Fruit fly (Drosophila melanogaster) whole organism, wandering third instar larva: Measurements from ENCODE around the gene pum.
A peak's percentile ranks its signal among the peaks of the same experiment; 100 is the strongest.

Experiments
- Abd-B ChIP-seq: fragments of >200 bp; optimal IDR thresholded peaks from 2 replicates; lab custom pipeline; 2017; ENCODE audit warnings: missing biosample characterization, missing genetic modification characterization
- CG9705 ChIP-seq: fragments of 200-800 bp; sonication (Bioruptor generic); optimal IDR thresholded peaks from 2 replicates; lab custom pipeline; 2018; ENCODE audit warnings: missing biosample characterization, mild to moderate bottlenecking, missing genetic modification characterization
- CrebA ChIP-seq: fragments of 200-800 bp; sonication (Bioruptor generic); optimal IDR thresholded peaks from 2 replicates; lab custom pipeline; 2016; ENCODE audit warnings: missing biosample characterization, mild to moderate bottlenecking, missing genetic modification characterization, borderline replicate concordance
- Dfd ChIP-seq: fragments of >200 bp; optimal IDR thresholded peaks from 2 replicates; lab custom pipeline; 2017; ENCODE audit warnings: missing biosample characterization, missing genetic modification characterization
- Dif ChIP-seq: fragments of 200-275, 200-300 bp; sonication (Bioruptor generic); optimal IDR thresholded peaks from 2 replicates; lab custom pipeline; 2018; ENCODE audit warnings: missing biosample characterization, missing genetic modification characterization; ENCODE audit not compliant: partially characterized antibody
- GATAd ChIP-seq: sonication (Bioruptor generic); optimal IDR thresholded peaks from 2 replicates; lab custom pipeline; 2016; ENCODE audit warnings: missing biosample characterization, missing genetic modification characterization
- HLH106 ChIP-seq: fragments of 200-800 bp; optimal IDR thresholded peaks from 3 replicates; lab custom pipeline; 2019; ENCODE audit warnings: missing biosample characterization, mild to moderate bottlenecking, missing genetic modification characterization, moderate library complexity
- Hnf4 ChIP-seq: fragments of 200-800 bp; sonication (Bioruptor generic); optimal IDR thresholded peaks from 2 replicates; lab custom pipeline; 2016; ENCODE audit warnings: missing biosample characterization, mild to moderate bottlenecking, missing genetic modification characterization
- Hr83 ChIP-seq: fragments of 200-300 bp; sonication (Bioruptor generic); optimal IDR thresholded peaks from 2 replicates; lab custom pipeline; 2016; ENCODE audit warnings: missing biosample characterization, mild to moderate bottlenecking, missing genetic modification characterization, moderate library complexity; ENCODE audit not compliant: poor library complexity, severe bottlenecking
- Jra ChIP-seq: sonication (Bioruptor generic); optimal IDR thresholded peaks from 2 replicates; lab custom pipeline; 2016; ENCODE audit warnings: missing biosample characterization, missing genetic modification characterization
- Mio ChIP-seq: sonication (Bioruptor generic); optimal IDR thresholded peaks from 2 replicates; lab custom pipeline; 2016; ENCODE audit warnings: missing biosample characterization, missing genetic modification characterization
- N ChIP-seq: fragments of >200 bp; optimal IDR thresholded peaks from 2 replicates; lab custom pipeline; 2018; ENCODE audit warnings: missing biosample characterization, missing external identifiers, missing genetic modification characterization
- OdsH ChIP-seq: fragments of 200-800 bp; sonication (Bioruptor generic); optimal IDR thresholded peaks from 2 replicates; lab custom pipeline; 2016; ENCODE audit warnings: missing biosample characterization, mild to moderate bottlenecking, missing genetic modification characterization
- Rel ChIP-seq, 2 experiments: fragments of 200-800 bp; sonication (Bioruptor generic) in 1 of 2; optimal IDR thresholded peaks; 2 replicates in 1 of 2; 3 replicates in 1 of 2; lab custom pipeline; 2016 to 2019; ENCODE audit warnings: mild to moderate bottlenecking in 2 of 2, missing biosample characterization in 2 of 2, missing genetic modification characterization in 2 of 2, moderate library complexity in 1 of 2
- Sp1 ChIP-seq: fragments of 200-800 bp; sonication (Bioruptor generic); optimal IDR thresholded peaks from 3 replicates; lab custom pipeline; 2019; ENCODE audit warnings: missing biosample characterization, mild to moderate bottlenecking, missing genetic modification characterization, moderate library complexity
- br ChIP-seq: fragments of 200-800 bp; sonication (Bioruptor generic); optimal IDR thresholded peaks from 2 replicates; lab custom pipeline; 2016; ENCODE audit warnings: missing biosample characterization, missing genetic modification characterization
- brk ChIP-seq: fragments of 200-800 bp; sonication (Bioruptor generic); optimal IDR thresholded peaks from 2 replicates; lab custom pipeline; 2016; ENCODE audit warnings: missing biosample characterization, mild to moderate bottlenecking, missing genetic modification characterization
- dl ChIP-seq, 2 experiments: fragments of 175-275, 200-275 bp in 1 of 2; fragments of 200-275 bp in 1 of 2; sonication (Bioruptor generic); optimal IDR thresholded peaks; lab custom pipeline; 2018; ENCODE audit warnings: mild to moderate bottlenecking in 2 of 2, missing biosample characterization in 2 of 2, missing genetic modification characterization in 2 of 2, moderate library complexity in 2 of 2; ENCODE audit not compliant: partially characterized antibody in 2 of 2, insufficient read depth in 1 of 2
- foxo ChIP-seq, 2 experiments: fragments of 200-800 bp; sonication (Bioruptor generic); optimal IDR thresholded peaks; 2 replicates in 1 of 2; 3 replicates in 1 of 2; lab custom pipeline; 2016 to 2017; ENCODE audit warnings: missing biosample characterization in 2 of 2, missing genetic modification characterization in 2 of 2
- fru ChIP-seq: fragments of 200-800 bp; sonication (Bioruptor generic); optimal IDR thresholded peaks from 3 replicates; lab custom pipeline; 2016; ENCODE audit warnings: missing biosample characterization, mild to moderate bottlenecking, missing genetic modification characterization
- h ChIP-seq: fragments of 200-800 bp; sonication (Bioruptor generic); optimal IDR thresholded peaks from 3 replicates; lab custom pipeline; 2016; ENCODE audit warnings: missing biosample characterization, mild to moderate bottlenecking, missing genetic modification characterization
- jim ChIP-seq: fragments of 175-275, 200-325 bp; sonication (Bioruptor generic); optimal IDR thresholded peaks from 2 replicates; lab custom pipeline; 2016; ENCODE audit warnings: missing biosample characterization, mild to moderate bottlenecking, missing genetic modification characterization
- lola ChIP-seq: fragments of >200 bp; optimal IDR thresholded peaks from 2 replicates; lab custom pipeline; 2017; ENCODE audit warnings: missing biosample characterization, missing genetic modification characterization
- psq ChIP-seq: fragments of 200-800 bp; sonication (Bioruptor generic); optimal IDR thresholded peaks from 3 replicates; lab custom pipeline; 2017; ENCODE audit warnings: missing biosample characterization, mild to moderate bottlenecking, missing genetic modification characterization, moderate library complexity
- rgr ChIP-seq: fragments of 200-800 bp; sonication (Bioruptor generic); optimal IDR thresholded peaks from 3 replicates; lab custom pipeline; 2016; ENCODE audit warnings: missing biosample characterization, mild to moderate bottlenecking, missing genetic modification characterization
- sage ChIP-seq: fragments of 200-800 bp; sonication (Bioruptor generic); optimal IDR thresholded peaks from 2 replicates; lab custom pipeline; 2016; ENCODE audit warnings: missing biosample characterization, mild to moderate bottlenecking, missing genetic modification characterization
- sv ChIP-seq: fragments of 200-800 bp; sonication (Bioruptor generic); optimal IDR thresholded peaks from 3 replicates; lab custom pipeline; 2016; ENCODE audit warnings: missing biosample characterization, missing genetic modification characterization
- tai ChIP-seq: sonication (Bioruptor generic); optimal IDR thresholded peaks from 2 replicates; lab custom pipeline; 2016; ENCODE audit warnings: missing biosample characterization, missing genetic modification characterization
- usp ChIP-seq: fragments of >200 bp; optimal IDR thresholded peaks from 2 replicates; lab custom pipeline; 2017; ENCODE audit warnings: missing biosample characterization, missing genetic modification characterization
- woc ChIP-seq: sonication (Bioruptor generic); optimal IDR thresholded peaks from 2 replicates; lab custom pipeline; 2016; ENCODE audit warnings: missing biosample characterization, mild to moderate bottlenecking, missing genetic modification characterization

pum gene

DNA sequence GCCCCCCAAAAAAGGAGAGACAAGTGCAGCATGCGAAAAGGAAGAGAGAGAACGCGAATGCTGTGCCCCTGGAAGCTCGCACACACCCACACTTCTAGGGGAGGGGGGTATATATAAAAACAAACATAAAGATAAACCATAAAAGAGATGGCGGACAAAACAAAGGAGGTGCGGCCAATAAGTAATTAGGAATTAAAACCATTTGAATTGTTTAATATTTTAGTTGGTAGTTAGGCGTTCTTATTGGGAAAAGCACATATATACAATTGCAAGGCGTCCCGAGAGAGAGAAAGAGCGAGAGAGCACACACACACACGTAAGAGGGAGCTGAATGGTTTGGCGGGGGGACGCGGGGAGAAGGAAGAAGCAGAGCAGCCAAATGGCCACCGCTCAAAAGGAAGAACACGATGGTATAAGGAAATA lies 1.4 kb downstream of the pum start:
- TF ChIP-seq N (GFP tag; lab: Kevin White, UChicago) (peak; percentile 55), Jra (GFP tag; lab: Kevin White, UChicago) (no peak), fru (GFP tag; lab: Kevin White, UChicago) (peak; percentile 42), Dif (GFP tag; lab: Kevin White, UChicago) (peak; percentile 17), Hr83 (GFP tag; lab: Kevin White, UChicago) (no peak), Rel (GFP tag; optimal IDR thresholded peaks at IDR 0.05; lab: Kevin White, UChicago) (no peak), Rel (tag; optimal IDR thresholded peaks at IDR 0.05; lab: Kevin White, UChicago) (no peak), psq (GFP tag; lab: Kevin White, UChicago) (peak; percentile 97), br (peak; percentile 10), dl (GFP tag; optimal IDR thresholded peaks at IDR 0.05; lab: Kevin White, UChicago; ENCODE audit: insufficient read depth in 1 of 2, partially characterized antibody in 2 of 2) (peak in 1 of 2 experiments; percentile 25)

DNA sequence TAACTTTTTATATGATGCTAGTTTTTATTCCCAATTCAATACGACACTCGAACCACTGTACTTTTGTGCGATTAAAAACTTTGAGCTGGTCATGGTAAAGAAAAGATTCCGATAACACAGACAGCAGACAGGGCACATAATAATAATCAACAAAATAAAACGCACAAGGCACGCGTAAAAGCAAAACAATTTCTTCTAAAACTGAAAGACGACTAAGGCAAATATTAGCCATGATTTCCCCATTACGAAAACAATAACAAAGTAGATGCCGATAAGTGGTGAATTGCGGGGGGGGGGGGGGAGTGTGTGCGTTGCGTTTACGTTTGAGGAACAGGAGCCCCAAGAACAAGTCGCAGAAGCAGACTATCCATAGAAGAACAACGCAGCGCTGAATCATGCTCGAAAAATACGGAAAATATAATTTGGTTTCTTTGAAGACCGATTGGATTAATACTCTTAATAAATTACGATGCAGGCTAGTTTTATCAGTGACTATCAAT lies 2.7 kb downstream of the pum start:
- TF ChIP-seq Hr83 (GFP tag; lab: Kevin White, UChicago) (no peak), Abd-B (GFP tag; lab: Kevin White, UChicago) (no peak), Jra (GFP tag; lab: Kevin White, UChicago) (no peak), OdsH (no peak), usp (GFP tag; lab: Kevin White, UChicago) (no peak), Hnf4 (GFP tag; lab: Kevin White, UChicago) (no peak), Dfd (GFP tag; lab: Kevin White, UChicago) (peak; percentile 42), Rel (GFP tag; optimal IDR thresholded peaks at IDR 0.05; lab: Kevin White, UChicago) (no peak), Rel (tag; optimal IDR thresholded peaks at IDR 0.05; lab: Kevin White, UChicago) (no peak), Dif (GFP tag; lab: Kevin White, UChicago) (no peak)

DNA sequence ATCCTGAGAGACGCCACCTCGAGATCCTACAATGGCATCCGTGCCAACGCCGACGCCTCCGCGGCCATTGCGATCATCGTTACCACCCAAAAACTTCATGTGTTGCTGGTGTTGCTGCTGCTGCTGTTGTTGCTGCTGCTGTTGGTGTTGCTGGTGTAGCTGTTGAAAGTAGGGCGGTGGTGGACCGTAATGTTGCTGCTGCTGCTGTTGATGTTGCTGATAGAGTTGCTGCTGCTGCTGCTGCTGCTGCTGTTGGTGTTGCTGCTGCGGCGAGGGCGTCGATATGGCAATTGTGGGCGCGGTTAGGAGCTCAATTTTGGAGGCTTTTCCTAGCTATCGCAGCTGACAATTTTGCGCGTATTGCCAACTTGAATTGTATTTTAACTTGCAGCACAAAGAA lies 3.7 kb downstream of the pum start:
- peak; percentile 97 for TF ChIP-seq Dfd (GFP tag; lab: Kevin White, UChicago)
- TF ChIP-seq Sp1 (GFP tag; lab: Kevin White, UChicago): no peak
- no peak for TF ChIP-seq h (GFP tag; lab: Kevin White, UChicago)
- TF ChIP-seq sv (GFP tag; lab: Kevin White, UChicago): no peak
- TF ChIP-seq fru (GFP tag; lab: Kevin White, UChicago): no peak
- TF ChIP-seq, all 38 proteins: peak for 1

DNA sequence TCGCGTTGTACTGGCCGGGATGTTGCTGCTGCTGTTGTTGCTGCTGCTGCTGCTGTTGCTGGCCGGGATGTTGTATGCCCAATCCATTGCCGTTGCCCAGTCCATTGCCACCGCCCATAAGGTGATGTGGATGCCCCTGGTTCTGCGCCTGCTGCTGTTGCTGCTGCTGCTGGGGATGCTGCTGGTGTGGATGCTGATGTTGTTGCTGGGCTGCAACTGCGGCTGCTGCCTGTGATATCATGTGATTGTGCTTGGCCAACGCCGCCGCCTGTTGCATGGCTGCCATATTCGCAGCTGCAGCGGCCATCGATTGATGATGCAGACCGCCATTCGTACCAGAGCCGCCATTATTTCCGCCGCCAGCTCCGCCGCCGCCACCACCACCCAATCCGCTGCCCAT lies 5.1 kb downstream of the pum start:
- TF ChIP-seq Dfd (GFP tag; lab: Kevin White, UChicago): peak; percentile 92
- TF ChIP-seq Mio: no peak

DNA sequence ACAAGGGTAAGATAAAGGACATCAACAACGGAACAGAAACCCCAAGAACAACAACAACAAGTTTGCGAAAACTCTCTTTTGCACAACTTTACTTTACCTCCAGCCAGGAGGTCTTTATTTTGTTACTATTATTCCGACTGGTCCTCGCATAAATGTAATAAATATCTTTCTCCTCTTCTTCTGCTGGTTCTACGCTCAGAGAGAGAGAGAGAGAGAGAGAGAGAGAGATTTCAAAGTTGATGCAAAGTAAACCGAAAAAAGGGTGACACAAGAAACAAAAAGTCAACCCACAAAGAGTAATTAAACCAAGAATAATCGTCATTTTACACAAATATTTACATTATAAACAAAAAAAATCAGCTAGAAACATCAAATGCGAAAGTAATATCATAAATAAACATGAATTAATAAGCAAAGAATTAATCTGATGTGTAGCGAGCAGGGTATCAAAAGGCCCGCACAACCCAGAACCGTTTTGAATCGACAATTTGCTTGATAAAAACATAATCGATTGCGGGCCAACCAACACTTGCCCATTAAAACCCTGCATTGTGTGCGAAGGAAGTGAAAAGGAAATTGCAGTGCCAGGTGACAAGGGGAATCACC lies 7.4 kb downstream of the pum start:
- TF ChIP-seq jim (GFP tag; lab: Kevin White, UChicago) (no peak), GATAd (GFP tag; lab: Kevin White, UChicago) (no peak), CG9705 (no peak), psq (GFP tag; lab: Kevin White, UChicago) (peak; percentile 10), h (GFP tag; lab: Kevin White, UChicago) (peak; percentile 45), fru (GFP tag; lab: Kevin White, UChicago) (peak; percentile 43), Rel (GFP tag; optimal IDR thresholded peaks at IDR 0.05; lab: Kevin White, UChicago) (no peak), Rel (tag; optimal IDR thresholded peaks at IDR 0.05; lab: Kevin White, UChicago) (peak; percentile 50), OdsH (peak; percentile 18), woc (GFP tag; lab: Kevin White, UChicago) (peak; percentile 51), br (peak; percentile 36), rgr (GFP tag; lab: Kevin White, UChicago) (peak; percentile 48), Hnf4 (GFP tag; lab: Kevin White, UChicago) (no peak), HLH106 (tag; lab: Kevin White, UChicago) (no peak), sage (GFP tag; lab: Kevin White, UChicago) (peak; percentile 24), brk (no peak), lola (no peak), Dif (GFP tag; lab: Kevin White, UChicago) (no peak), Hr83 (GFP tag; lab: Kevin White, UChicago) (no peak), Sp1 (GFP tag; lab: Kevin White, UChicago) (peak; percentile 9), foxo (GFP tag; optimal IDR thresholded peaks at IDR 0.05; lab: Kevin White, UChicago) (peak in 1 of 2 experiments; percentile 33), CrebA (GFP tag; lab: Kevin White, UChicago) (no peak), tai (GFP tag; lab: Kevin White, UChicago) (no peak), Jra (GFP tag; lab: Kevin White, UChicago) (no peak)
